Worm (Caenorhabditis elegans) whole organism, late embryonic: Measurements from ENCODE around the gene K06G5.3.

Experiments used
- K09A11.1 ChIP-seq: sonication (generic microtip); optimal IDR thresholded peaks from 2 replicates; lab custom pipeline; 2017; ENCODE audit warnings: antibody characterized with exemption, mild to moderate bottlenecking, missing genetic modification characterization, missing compliant biosample characterization; ENCODE audit not compliant: insufficient read depth
- T23F11.4 ChIP-seq: fragments of 200-800 bp; sonication (Bioruptor generic); optimal IDR thresholded peaks from 2 replicates; lab custom pipeline; 2018; ENCODE audit warnings: mild to moderate bottlenecking, missing genetic modification characterization, missing compliant biosample characterization
- Y22D7AL.16 ChIP-seq: sonication (generic microtip); optimal IDR thresholded peaks from 2 replicates; lab custom pipeline; 2016; ENCODE audit warnings: missing genetic modification characterization, missing compliant biosample characterization
- ama-1 ChIP-seq: fragments of 150-350 bp; optimal IDR thresholded peaks from 2 replicates; lab custom pipeline; 2014
- ceh-18 ChIP-seq: sonication (generic microtip); optimal IDR thresholded peaks from 2 replicates; lab custom pipeline; 2016; ENCODE audit warnings: missing genetic modification characterization, missing compliant biosample characterization
- ceh-19 ChIP-seq: fragments of 200-800 bp; sonication (Bioruptor generic); optimal IDR thresholded peaks from 2 replicates; lab custom pipeline; 2018; ENCODE audit warnings: mild to moderate bottlenecking, missing genetic modification characterization, missing compliant biosample characterization
- ceh-24 ChIP-seq: sonication (generic microtip); optimal IDR thresholded peaks from 2 replicates; lab custom pipeline; 2016; ENCODE audit warnings: mild to moderate bottlenecking, missing genetic modification characterization, missing compliant biosample characterization
- ceh-30 ChIP-seq: fragments of 150-350 bp; optimal IDR thresholded peaks from 2 replicates; lab custom pipeline; 2014; ENCODE audit warnings: missing biosample characterization, missing genetic modification characterization
- ceh-31 ChIP-seq: sonication (generic microtip); optimal IDR thresholded peaks from 2 replicates; lab custom pipeline; 2016; ENCODE audit warnings: missing genetic modification characterization, missing compliant biosample characterization
- ceh-34 ChIP-seq: sonication (generic microtip); optimal IDR thresholded peaks from 2 replicates; lab custom pipeline; 2016; ENCODE audit warnings: mild to moderate bottlenecking, missing genetic modification characterization, missing compliant biosample characterization
- ceh-45 ChIP-seq: fragments of 200-800 bp; sonication (Bioruptor generic); IDR thresholded peaks from 2 replicates; pipeline ENCODE4 v1.3.6; 2022; ENCODE audit warnings: missing genetic modification reagents, missing genetic modification characterization, missing compliant biosample characterization
- ceh-48 ChIP-seq: sonication (generic microtip); optimal IDR thresholded peaks from 2 replicates; lab custom pipeline; 2016; ENCODE audit warnings: missing genetic modification characterization, inconsistent platforms, missing compliant biosample characterization
- ceh-9 ChIP-seq: sonication (generic microtip); optimal IDR thresholded peaks from 2 replicates; lab custom pipeline; 2016; ENCODE audit warnings: mild to moderate bottlenecking, missing genetic modification characterization, inconsistent platforms, missing compliant biosample characterization
- che-1 ChIP-seq: sonication (generic microtip); optimal IDR thresholded peaks from 2 replicates; lab custom pipeline; 2016; ENCODE audit warnings: mild to moderate bottlenecking, missing genetic modification characterization, missing compliant biosample characterization
- dmd-4 ChIP-seq: sonication (generic microtip); optimal IDR thresholded peaks from 2 replicates; lab custom pipeline; 2016; ENCODE audit warnings: borderline replicate concordance, missing genetic modification characterization, missing compliant biosample characterization
- dve-1 ChIP-seq: sonication (generic microtip); optimal IDR thresholded peaks from 2 replicates; lab custom pipeline; 2017; ENCODE audit warnings: antibody characterized with exemption, mild to moderate bottlenecking, missing genetic modification characterization, missing compliant biosample characterization
- ets-4 ChIP-seq: sonication (generic microtip); optimal IDR thresholded peaks from 2 replicates; lab custom pipeline; 2016; ENCODE audit warnings: missing genetic modification characterization, missing compliant biosample characterization
- fax-1 ChIP-seq: sonication (generic microtip); optimal IDR thresholded peaks from 2 replicates; lab custom pipeline; 2016; ENCODE audit warnings: missing genotype, missing genetic modification characterization, missing compliant biosample characterization
- hlh-15 ChIP-seq: sonication (generic microtip); optimal IDR thresholded peaks from 2 replicates; lab custom pipeline; 2016; ENCODE audit warnings: missing genetic modification characterization, missing compliant biosample characterization
- hlh-30 ChIP-seq: sonication (generic microtip); optimal IDR thresholded peaks from 2 replicates; lab custom pipeline; 2017; ENCODE audit warnings: antibody characterized with exemption, missing genetic modification characterization, missing compliant biosample characterization; ENCODE audit not compliant: insufficient read depth
- hlh-6 ChIP-seq: sonication (generic microtip); optimal IDR thresholded peaks from 2 replicates; lab custom pipeline; 2016; ENCODE audit warnings: missing genotype, missing genetic modification characterization, missing compliant biosample characterization
- hlh-8 ChIP-seq: sonication (generic microtip); optimal IDR thresholded peaks from 2 replicates; lab custom pipeline; 2016; ENCODE audit warnings: missing genotype, missing genetic modification characterization, missing compliant biosample characterization
- lin-11 ChIP-seq: fragments of 200-800 bp; sonication (Bioruptor generic); optimal IDR thresholded peaks from 2 replicates; lab custom pipeline; 2018; ENCODE audit warnings: mild to moderate bottlenecking, missing genetic modification characterization, missing compliant biosample characterization
- mec-3 ChIP-seq: sonication (generic microtip); optimal IDR thresholded peaks from 2 replicates; lab custom pipeline; 2016; ENCODE audit warnings: borderline replicate concordance, missing genetic modification characterization, missing compliant biosample characterization
- nfya-1 ChIP-seq: sonication (generic microtip); optimal IDR thresholded peaks from 2 replicates; lab custom pipeline; 2017; ENCODE audit warnings: missing genetic modification characterization, mild to moderate bottlenecking, missing compliant biosample characterization, antibody characterized with exemption, moderate library complexity
- nhr-232 ChIP-seq: sonication (generic microtip); optimal IDR thresholded peaks from 2 replicates; lab custom pipeline; 2016; ENCODE audit warnings: missing genetic modification characterization, missing compliant biosample characterization
- npax-4 ChIP-seq: sonication (generic microtip); optimal IDR thresholded peaks from 2 replicates; lab custom pipeline; 2016; ENCODE audit warnings: missing genetic modification characterization, missing compliant biosample characterization
- odd-2 ChIP-seq: sonication (generic microtip); optimal IDR thresholded peaks from 2 replicates; lab custom pipeline; 2017; ENCODE audit warnings: antibody characterized with exemption, mild to moderate bottlenecking, missing genetic modification characterization, missing compliant biosample characterization
- pax-1 ChIP-seq: fragments of 150-350 bp; optimal IDR thresholded peaks from 2 replicates; lab custom pipeline; 2014; ENCODE audit warnings: missing biosample characterization, missing genetic modification characterization
- pha-2 ChIP-seq: sonication (generic microtip); optimal IDR thresholded peaks from 2 replicates; lab custom pipeline; 2017; ENCODE audit warnings: mild to moderate bottlenecking, missing genetic modification characterization, missing compliant biosample characterization
- pha-4 ChIP-seq: fragments of 150-350 bp; optimal IDR thresholded peaks from 2 replicates; lab custom pipeline; 2018; ENCODE audit warnings: missing biosample characterization, missing genetic modification reagents, missing genetic modification characterization
- pqm-1 ChIP-seq: sonication (generic microtip); optimal IDR thresholded peaks from 2 replicates; lab custom pipeline; 2016; ENCODE audit warnings: missing genetic modification characterization, missing compliant biosample characterization
- sdc-2 ChIP-seq: sonication (generic microtip); optimal IDR thresholded peaks from 2 replicates; lab custom pipeline; 2016; ENCODE audit warnings: missing genotype, missing genetic modification characterization, missing compliant biosample characterization
- sox-2 ChIP-seq: fragments of 200-800 bp; sonication (Bioruptor generic); IDR thresholded peaks from 2 replicates; pipeline ENCODE4 v1.3.6; 2022; ENCODE audit warnings: missing genetic modification reagents, missing genetic modification characterization, missing compliant biosample characterization
- sox-4 ChIP-seq: sonication (generic microtip); optimal IDR thresholded peaks from 2 replicates; lab custom pipeline; 2017; ENCODE audit warnings: mild to moderate bottlenecking, missing genetic modification characterization, inconsistent platforms, missing compliant biosample characterization
- syd-9 ChIP-seq: sonication (generic microtip); optimal IDR thresholded peaks from 2 replicates; lab custom pipeline; 2016; ENCODE audit warnings: mild to moderate bottlenecking, missing genetic modification characterization, moderate library complexity, missing compliant biosample characterization
- tbx-2 ChIP-seq: sonication (generic microtip); optimal IDR thresholded peaks from 2 replicates; lab custom pipeline; 2016; ENCODE audit warnings: missing genetic modification characterization, missing compliant biosample characterization
- tbx-7 ChIP-seq: sonication (generic microtip); optimal IDR thresholded peaks from 2 replicates; lab custom pipeline; 2016; ENCODE audit warnings: missing genotype, missing genetic modification characterization, missing compliant biosample characterization
- ttx-3 ChIP-seq: sonication (generic microtip); optimal IDR thresholded peaks from 2 replicates; lab custom pipeline; 2016; ENCODE audit warnings: missing genetic modification reagents, missing genetic modification characterization, missing compliant biosample characterization
- unc-3 ChIP-seq, 2 experiments: fragments of 200-800 bp in 1 of 2; sonication (Bioruptor generic) in 1 of 2; sonication (generic microtip) in 1 of 2; conservative IDR thresholded peaks in 1 of 2; optimal IDR thresholded peaks in 1 of 2; 2 replicates each; pipeline versions ENCODE4 v1.3.6 to Lab custom; 2016 to 2022; ENCODE audit warnings: missing compliant biosample characterization in 2 of 2, missing genetic modification characterization in 2 of 2, missing genetic modification reagents in 1 of 2
- unc-42 ChIP-seq: sonication (generic microtip); optimal IDR thresholded peaks from 2 replicates; lab custom pipeline; 2016; ENCODE audit warnings: missing genotype, missing genetic modification characterization, missing compliant biosample characterization
- ztf-16 ChIP-seq: sonication (generic microtip); optimal IDR thresholded peaks from 2 replicates; lab custom pipeline; 2017; ENCODE audit warnings: missing genetic modification characterization, missing compliant biosample characterization

K06G5.3 gene

DNA sequence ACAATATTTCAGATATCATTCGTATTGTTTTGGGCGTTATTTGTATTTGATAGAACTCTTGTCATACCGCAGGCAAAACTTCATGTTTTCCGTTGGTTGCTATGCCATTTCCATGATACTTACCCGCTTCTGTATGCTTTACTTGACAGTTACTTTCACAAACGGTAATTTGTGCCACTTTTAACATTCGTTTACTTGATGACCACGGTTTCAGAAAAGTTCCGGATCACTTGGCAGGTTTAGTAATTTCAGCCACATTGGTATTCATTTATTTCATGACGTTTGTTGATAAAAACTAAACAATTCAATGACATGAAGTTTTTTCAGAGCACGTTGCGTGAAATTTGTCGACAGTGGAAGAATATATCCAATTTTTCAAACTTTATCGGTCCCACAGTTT lies 43.6 kb downstream of the K06G5.3 start:
- TF ChIP-seq ztf-16 (tag; lab: Kevin White, UChicago) (no peak), mec-3 (tag; lab: Kevin White, UChicago) (no peak), nfya-1 (tag; lab: Kevin White, UChicago) (no peak), ceh-24 (tag; lab: Kevin White, UChicago) (no peak)

DNA sequence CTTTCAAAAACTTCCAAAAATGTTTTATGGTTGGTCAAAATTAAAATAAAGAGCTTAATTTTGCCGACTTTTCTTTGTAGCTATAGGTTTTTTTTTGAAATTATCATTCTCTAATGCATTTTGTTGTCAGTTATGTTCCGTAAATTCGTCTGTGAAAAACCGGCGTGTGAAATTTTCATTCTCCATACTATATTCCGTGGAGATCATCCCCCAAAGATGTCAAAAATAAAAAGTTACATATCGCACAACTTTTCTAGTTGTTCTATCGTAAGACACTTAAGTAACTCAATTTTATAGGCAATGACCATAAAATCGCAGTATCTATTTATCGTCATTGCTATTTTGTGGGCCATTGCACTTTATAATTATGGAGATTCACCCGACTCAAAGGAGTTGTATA lies 44.4 kb downstream of the K06G5.3 start, which contains the start of gene C37E2.10:
Gene C37E2.10 (plus strand): TSS at position 301 of the 400 bp plus-strand sequence.
- TF ChIP-seq syd-9 (no peak), ceh-9 (tag; lab: Kevin White, UChicago) (no peak), ama-1 (no peak), che-1 (no peak), Y22D7AL.16 (tag; lab: Kevin White, UChicago) (no peak), hlh-6 (no peak), K09A11.1 (no peak), unc-3 (GFP tag; conservative IDR thresholded peaks at IDR 0.05; lab: Robert Waterston, UW) (no peak), unc-3 (tag; optimal IDR thresholded peaks at IDR 0.05; lab: Kevin White, UChicago) (no peak), unc-42 (no peak), ztf-16 (tag; lab: Kevin White, UChicago) (no peak), lin-11 (no peak), sox-2 (GFP tag; lab: Robert Waterston, UW) (no peak)

DNA sequence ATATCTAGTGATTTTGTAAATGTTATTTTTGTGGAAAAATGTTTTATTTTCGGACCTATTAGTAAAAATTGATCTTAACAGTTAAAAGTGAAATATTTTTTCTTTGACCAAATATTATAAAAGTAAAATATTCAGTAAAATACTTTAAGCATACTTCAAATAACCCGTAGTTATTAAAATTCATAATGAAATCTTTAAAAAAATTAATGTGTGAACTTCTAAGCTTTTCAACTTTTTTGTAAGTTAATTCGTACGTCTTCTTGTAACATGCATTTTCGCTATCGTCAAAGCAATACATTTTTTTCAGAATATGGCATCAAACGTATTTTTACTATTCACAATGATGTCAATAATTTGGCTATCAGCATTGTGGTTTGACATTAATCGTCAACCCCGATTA lies 47.3 kb downstream of the K06G5.3 start, which contains the start of gene C37E2.2:
Gene C37E2.2 (plus strand): TSS at position 301 of the 400 bp plus-strand sequence.
- TF ChIP-seq pha-2 (tag; lab: Kevin White, UChicago) (no peak), dmd-4 (tag; lab: Kevin White, UChicago) (no peak), hlh-30 (tag; lab: Kevin White, UChicago) (no peak), ceh-45 (no peak)
- TF ChIP-seq, all 69 proteins: peak for 0

DNA sequence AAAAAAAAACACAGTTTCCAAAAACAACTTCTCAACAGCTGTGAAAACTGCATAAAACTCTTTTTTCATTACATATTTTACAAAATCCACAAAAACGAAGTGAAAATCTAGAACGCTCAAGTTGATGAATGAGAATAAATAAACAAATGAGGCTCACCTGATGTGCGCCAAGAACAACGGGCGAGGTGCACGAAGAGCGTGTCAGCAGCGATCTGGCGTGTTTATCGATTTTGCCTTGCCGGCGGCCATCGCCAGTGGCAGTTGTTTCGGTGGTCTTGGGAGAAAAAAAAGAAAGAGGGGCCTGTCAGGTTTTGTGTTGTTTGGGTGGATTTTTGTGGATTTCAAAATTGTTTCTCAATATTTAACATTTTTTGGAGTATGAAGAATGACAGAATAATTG lies 49.2 kb downstream of the K06G5.3 start, which contains the start of gene idhb-1:
Gene idhb-1 (minus strand): TSS at position 214 of the 400 bp plus-strand sequence.
- no peak for TF ChIP-seq K09A11.1
- peak; percentile 83 for TF ChIP-seq ceh-48 (tag; lab: Kevin White, UChicago)
- TF ChIP-seq tbx-2 (tag; lab: Kevin White, UChicago) = peak; percentile 54
- no peak for TF ChIP-seq odd-2
- peak; percentile 39 for TF ChIP-seq ceh-34 (tag; lab: Kevin White, UChicago)
- no peak for TF ChIP-seq fax-1 (tag; lab: Kevin White, UChicago)
- TF ChIP-seq ceh-18 (tag; lab: Kevin White, UChicago) = peak; percentile 46
- TF ChIP-seq ceh-31 (tag; lab: Kevin White, UChicago) = peak; percentile 50
- TF ChIP-seq dve-1 (tag; lab: Kevin White, UChicago) = peak; percentile 39
- TF ChIP-seq hlh-15 = no peak
- no peak for TF ChIP-seq hlh-8 (tag; lab: Kevin White, UChicago)
- no peak for TF ChIP-seq ets-4 (tag; lab: Kevin White, UChicago)
- peak; percentile 67 for TF ChIP-seq nfya-1 (tag; lab: Kevin White, UChicago)
- TF ChIP-seq sdc-2 (tag; lab: Kevin White, UChicago) = peak; percentile 54
- TF ChIP-seq hlh-30 (tag; lab: Kevin White, UChicago) = peak; percentile 37

DNA sequence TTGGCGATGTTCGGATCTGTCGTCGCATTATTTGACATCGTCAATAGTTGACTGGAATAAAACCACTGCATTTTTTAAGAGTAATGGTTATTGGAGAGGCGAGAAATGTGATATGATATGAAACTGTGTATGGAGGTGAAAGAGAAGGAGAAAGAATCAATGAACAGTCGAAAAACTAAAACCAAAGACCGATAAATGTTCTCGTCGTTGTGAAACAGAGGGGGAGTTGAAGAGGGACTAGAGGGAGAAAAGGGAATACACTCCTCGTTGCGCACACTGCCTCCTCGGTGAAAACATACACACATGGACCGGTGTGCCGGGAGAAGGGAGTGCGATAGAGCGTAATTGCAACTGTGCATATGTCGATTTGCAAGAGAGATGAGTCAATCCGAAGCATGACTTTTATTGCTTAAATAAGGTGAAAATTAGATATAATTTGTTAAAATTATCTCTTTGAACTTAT lies 53.5 kb downstream of the K06G5.3 start, which contains the start of gene sym-4:
Gene sym-4 (minus strand): TSS at position 51 of the 463 bp plus-strand sequence.
- TF ChIP-seq ceh-19 (GFP tag; lab: Kevin White, UChicago) (no peak), hlh-30 (tag; lab: Kevin White, UChicago) (peak; percentile 75), unc-42 (peak; percentile 83), unc-3 (GFP tag; conservative IDR thresholded peaks at IDR 0.05; lab: Robert Waterston, UW) (no peak), unc-3 (tag; optimal IDR thresholded peaks at IDR 0.05; lab: Kevin White, UChicago) (no peak), che-1 (no peak), npax-4 (tag; lab: Kevin White, UChicago) (no peak), pha-2 (tag; lab: Kevin White, UChicago) (no peak), ceh-48 (tag; lab: Kevin White, UChicago) (peak; percentile 34), fax-1 (tag; lab: Kevin White, UChicago) (no peak), T23F11.4 (GFP tag; lab: Kevin White, UChicago) (no peak), lin-11 (no peak), nhr-232 (tag; lab: Kevin White, UChicago) (no peak), ceh-30 (tag; lab: Kevin White, UChicago) (peak; percentile 44), tbx-7 (tag; lab: Kevin White, UChicago) (no peak), pqm-1 (tag; lab: Kevin White, UChicago) (peak; percentile 38), pax-1 (tag; lab: Kevin White, UChicago) (no peak), ceh-9 (tag; lab: Kevin White, UChicago) (no peak), ttx-3 (tag; lab: Kevin White, UChicago) (no peak), tbx-2 (tag; lab: Kevin White, UChicago) (peak; percentile 71), sox-4 (tag; lab: Kevin White, UChicago) (no peak), ceh-18 (tag; lab: Kevin White, UChicago) (peak; percentile 87), pha-4 (tag; lab: Kevin White, UChicago) (no peak), ceh-45 (0 out of 2 replicates have a peak, but pooled peaks have one; percentile 50)
